Worm (Caenorhabditis elegans): Measurements from ENCODE around the gene dbt-1.

The dbt-1 gene

DNA sequence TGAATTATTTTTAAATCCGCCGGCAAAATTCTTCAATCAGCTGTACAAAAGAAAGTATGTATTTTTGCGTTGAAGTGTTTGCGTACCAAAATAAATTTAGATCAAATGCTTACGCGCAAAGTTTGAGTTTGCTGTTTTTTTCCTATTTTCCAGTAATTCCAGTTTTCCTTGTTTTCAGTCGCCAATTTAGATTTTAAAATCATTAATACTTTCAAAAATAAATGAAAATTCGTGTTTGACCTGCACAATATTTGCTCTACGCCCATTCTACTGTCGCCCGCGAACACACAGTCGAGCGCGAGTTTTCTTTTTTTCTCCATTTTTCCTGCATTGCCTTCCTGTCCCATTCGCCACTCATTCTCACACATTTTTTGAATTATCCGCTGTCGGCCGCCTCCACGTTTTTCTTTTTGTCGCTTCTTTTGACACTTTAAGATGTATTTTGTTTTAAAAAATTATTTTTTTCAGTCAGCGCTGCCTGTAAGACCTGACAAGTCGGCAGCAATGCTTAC lies 52.2 kb downstream of the dbt-1 start, which contains the start of gene ptc-1 (continued):
- TF ChIP-seq cebp-1 (GFP tag; IDR thresholded peaks at IDR 0.05) (no peak), cebp-1 (tag; optimal IDR thresholded peaks at IDR 0.05) (no peak), lsl-1 (GFP tag; optimal IDR thresholded peaks at IDR 0.05) (peak; percentile 78), lsy-27 (tag; optimal IDR thresholded peaks at IDR 0.05; ENCODE audit: borderline replicate concordance, insufficient read depth) (no peak), nhr-27 (tag; optimal IDR thresholded peaks at IDR 0.05) (no peak), sptf-2 (GFP tag; optimal IDR thresholded peaks at IDR 0.05) (no peak), ztf-22 (GFP tag; optimal IDR thresholded peaks at IDR 0.05) (no peak), ZK185.1 (tag; optimal IDR thresholded peaks at IDR 0.05; ENCODE audit: poor library complexity, severe bottlenecking) (no peak), madf-6 (GFP tag; IDR thresholded peaks at IDR 0.05) (peak; percentile 91), efl-1 (GFP tag; optimal IDR thresholded peaks at IDR 0.05) (peak; percentile 83), C17E4.6 (GFP tag; IDR thresholded peaks at IDR 0.05) (no peak), nfyb-1 (GFP tag; IDR thresholded peaks at IDR 0.05) (no peak), lir-1 (GFP tag; conservative IDR thresholded peaks at IDR 0.05) (no peak)
